Fruit fly (Drosophila melanogaster): ENCODE measurements around the gene Gyc88E.

DNA sequence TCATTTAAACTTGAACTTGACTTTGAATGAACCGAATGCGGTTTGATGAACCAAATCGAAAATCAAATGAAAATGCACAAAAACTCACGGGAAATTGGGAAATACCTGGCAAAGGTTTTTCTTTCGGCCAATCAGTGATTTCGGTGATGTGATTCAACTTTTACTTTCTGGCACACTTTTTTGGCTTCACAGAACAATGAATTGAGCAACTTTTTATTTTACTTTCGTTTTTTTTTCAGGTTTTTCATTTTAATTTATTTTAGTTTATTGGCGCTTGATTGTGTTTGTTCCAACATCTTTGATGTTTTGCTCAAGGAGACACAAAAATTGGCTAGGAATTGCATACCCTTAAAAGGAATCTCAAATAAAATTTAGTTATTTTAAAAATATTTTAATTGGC, 31.3 kb downstream of the Gyc88E start, which contains the start of gene Mf:
- TF ChIP-seq Ets98B (GFP tag; IDR thresholded peaks at IDR 0.05) (no peak), Pif1B (GFP tag; optimal IDR thresholded peaks at IDR 0.05) (no peak), CG12605 (GFP tag; IDR thresholded peaks at IDR 0.05) (no peak), CG10348 (GFP tag; IDR thresholded peaks at IDR 0.05) (no peak), D1 (tag; optimal IDR thresholded peaks at IDR 0.05) (no peak), Snoo (tag; optimal IDR thresholded peaks at IDR 0.05) (no peak), CG14655 (GFP tag; optimal IDR thresholded peaks at IDR 0.05) (no peak)
